Worm (Caenorhabditis elegans) whole organism, L4 larva: ENCODE data around the gene C54D10.4.

ENCODE experiments used
- F49E8.2 ChIP-seq: sonication (generic microtip); optimal IDR thresholded peaks from 2 replicates; lab custom pipeline; 2016; ENCODE audit warnings: missing compliant biosample characterization, mild to moderate bottlenecking, missing genetic modification characterization, borderline replicate concordance
- R02D3.7 ChIP-seq: fragments of 150-350 bp; sonication (generic microtip); optimal IDR thresholded peaks from 3 replicates; lab custom pipeline; 2014; ENCODE audit warnings: missing biosample characterization, missing genetic modification characterization
- T26A8.4 ChIP-seq: fragments of 200-800 bp; sonication (Bioruptor generic); IDR thresholded peaks from 2 replicates; pipeline ENCODE4 v1.3.6; 2022; ENCODE audit warnings: missing genetic modification characterization, missing compliant biosample characterization
- Y48G9A.11 ChIP-seq: fragments of 200-800 bp; sonication (Bioruptor generic); IDR thresholded peaks from 2 replicates; pipeline ENCODE4 v1.3.6; 2022; ENCODE audit warnings: missing genetic modification reagents, missing genetic modification characterization, missing compliant biosample characterization
- Y75B8A.6 ChIP-seq: fragments of 200-800 bp; sonication (Bioruptor generic); IDR thresholded peaks from 2 replicates; pipeline ENCODE4 v1.3.6; 2022; ENCODE audit warnings: missing genetic modification reagents, missing genetic modification characterization, missing compliant biosample characterization
- ZK337.2 ChIP-seq: fragments of 200-800 bp; sonication (Bioruptor generic); IDR thresholded peaks from 2 replicates; pipeline ENCODE4 v1.3.6; 2022; ENCODE audit warnings: missing genetic modification reagents, missing genetic modification characterization, missing compliant biosample characterization
- aha-1 ChIP-seq: fragments of 150-350 bp; peaks from one replicate; lab custom pipeline; 2014; ENCODE audit warnings: missing biosample characterization, missing genetic modification characterization
- aly-2 ChIP-seq: sonication (generic microtip); optimal IDR thresholded peaks from 2 replicates; lab custom pipeline; 2018; ENCODE audit warnings: missing biosample characterization, missing genetic modification characterization
- attf-4 ChIP-seq: sonication (generic microtip); optimal IDR thresholded peaks from 3 replicates; lab custom pipeline; 2017; ENCODE audit warnings: missing biosample characterization, missing genetic modification characterization
- ctbp-1 ChIP-seq: fragments of 200-800 bp; sonication (Bioruptor generic); IDR thresholded peaks from 2 replicates; pipeline ENCODE4 v1.3.6; 2022; ENCODE audit warnings: missing genetic modification reagents, missing genetic modification characterization, missing compliant biosample characterization
- daf-8 ChIP-seq: fragments of 200-800 bp; sonication (Bioruptor generic); IDR thresholded peaks from 2 replicates; pipeline ENCODE4 v1.3.6; 2022; ENCODE audit warnings: missing genetic modification characterization, missing compliant biosample characterization
- dmd-9 ChIP-seq: fragments of 200-800 bp; sonication (Bioruptor generic); IDR thresholded peaks from 2 replicates; pipeline ENCODE4 v1.3.6; 2022; ENCODE audit warnings: missing genetic modification reagents, missing genetic modification characterization, missing compliant biosample characterization
- dpl-1 ChIP-seq: fragments of 150-350 bp; optimal IDR thresholded peaks from 2 replicates; lab custom pipeline; 2014; ENCODE audit warnings: missing biosample characterization, missing genetic modification reagents, missing genetic modification characterization
- duxl-1 ChIP-seq: sonication (generic microtip); optimal IDR thresholded peaks from 2 replicates; lab custom pipeline; 2016; ENCODE audit warnings: mild to moderate bottlenecking, missing genetic modification characterization, moderate library complexity, missing compliant biosample characterization; ENCODE audit not compliant: poor library complexity
- hif-1 ChIP-seq, 2 experiments: sonication (generic microtip); optimal IDR thresholded peaks; 2 replicates each; lab custom pipeline; 2016 to 2017; ENCODE audit warnings: missing compliant biosample characterization in 2 of 2, missing genetic modification characterization in 2 of 2, missing genetic modification reagents in 2 of 2, missing genotype in 2 of 2, mild to moderate bottlenecking in 1 of 2
- hmg-1.1 ChIP-seq: fragments of 200-800 bp; sonication (Bioruptor generic); IDR thresholded peaks from 2 replicates; pipeline ENCODE4 v1.3.6; 2022; ENCODE audit warnings: missing genetic modification reagents, missing genetic modification characterization, missing compliant biosample characterization
- lin-1 ChIP-seq: fragments of 200-800 bp; sonication (Bioruptor generic); IDR thresholded peaks from 2 replicates; pipeline ENCODE4 v1.3.6; 2022; ENCODE audit warnings: missing genetic modification reagents, missing genetic modification characterization, missing compliant biosample characterization
- lir-3 ChIP-seq: sonication (generic microtip); optimal IDR thresholded peaks from 2 replicates; lab custom pipeline; 2016; ENCODE audit warnings: mild to moderate bottlenecking, missing genetic modification characterization, missing compliant biosample characterization
- lsy-2 ChIP-seq, 2 experiments: fragments of 150-350 bp in 1 of 2; sonication (generic microtip) in 1 of 2; optimal IDR thresholded peaks; 2 replicates each; lab custom pipeline; 2014 to 2017; ENCODE audit warnings: missing biosample characterization in 2 of 2, missing genetic modification characterization in 2 of 2
- madf-5 ChIP-seq, 2 experiments: fragments of 200-800 bp; sonication (Bioruptor generic); IDR thresholded peaks; 2 replicates each; pipeline ENCODE4 v1.3.6; 2022; ENCODE audit warnings: missing compliant biosample characterization in 2 of 2, missing genetic modification characterization in 2 of 2
- madf-9 ChIP-seq: fragments of 200-800 bp; sonication (Bioruptor generic); conservative IDR thresholded peaks from 2 replicates; pipeline ENCODE4 v1.3.6; 2022; ENCODE audit warnings: missing genetic modification reagents, missing genetic modification characterization, missing compliant biosample characterization
- mep-1 ChIP-seq: fragments of 150-350 bp; sonication (generic microtip); optimal IDR thresholded peaks from 3 replicates; lab custom pipeline; 2014; ENCODE audit warnings: missing biosample characterization, missing genetic modification characterization
- mxl-2 ChIP-seq: fragments of 200-800 bp; sonication (Bioruptor generic); conservative IDR thresholded peaks from 2 replicates; pipeline ENCODE4 v1.3.6; 2022; ENCODE audit warnings: missing genetic modification reagents, missing genetic modification characterization, missing compliant biosample characterization
- nhr-10 ChIP-seq: fragments of 150-350 bp; optimal IDR thresholded peaks from 2 replicates; lab custom pipeline; 2014; ENCODE audit warnings: missing biosample characterization, missing genetic modification characterization
- nhr-111 ChIP-seq: fragments of 200-800 bp; sonication (Bioruptor generic); optimal IDR thresholded peaks from 2 replicates; lab custom pipeline; 2018; ENCODE audit warnings: mild to moderate bottlenecking, missing genetic modification characterization, missing compliant biosample characterization
- nhr-237 ChIP-seq: sonication (generic microtip); optimal IDR thresholded peaks from 2 replicates; lab custom pipeline; 2017; ENCODE audit warnings: missing biosample characterization, missing genetic modification characterization
- nhr-6 ChIP-seq: fragments of 150-350 bp; optimal IDR thresholded peaks from 2 replicates; lab custom pipeline; 2014; ENCODE audit warnings: missing biosample characterization, missing genetic modification characterization
- nhr-77 ChIP-seq: fragments of 150-350 bp; optimal IDR thresholded peaks from 2 replicates; lab custom pipeline; 2014; ENCODE audit warnings: missing biosample characterization, missing genetic modification characterization
- saeg-2 ChIP-seq: fragments of 200-800 bp; sonication (Bioruptor generic); IDR thresholded peaks from 2 replicates; pipeline ENCODE4 v1.3.6; 2022; ENCODE audit warnings: missing genetic modification reagents, missing genetic modification characterization, missing compliant biosample characterization
- sdz-12 ChIP-seq: fragments of 200-800 bp; sonication (Bioruptor generic); optimal IDR thresholded peaks from 2 replicates; lab custom pipeline; 2018; ENCODE audit warnings: mild to moderate bottlenecking, missing genetic modification characterization, missing compliant biosample characterization
- spr-1 ChIP-seq: sonication (generic microtip); optimal IDR thresholded peaks from 2 replicates; lab custom pipeline; 2016; ENCODE audit warnings: mild to moderate bottlenecking, missing genetic modification characterization, missing compliant biosample characterization
- unc-62 ChIP-seq, 3 experiments: fragments of 150-350 bp in 1 of 3; sonication (generic microtip); optimal IDR thresholded peaks in 2 of 3; peaks in 1 of 3; 1 replicate in 1 of 3; 2 replicates in 2 of 3; lab custom pipeline; 2014 to 2017; ENCODE audit warnings: missing biosample characterization in 3 of 3, missing genetic modification characterization in 3 of 3, missing genetic modification reagents in 3 of 3, missing genotype in 1 of 3
- zip-2 ChIP-seq: fragments of 150-350 bp; optimal IDR thresholded peaks from 2 replicates; lab custom pipeline; 2014; ENCODE audit warnings: missing biosample characterization, missing genetic modification characterization
- ztf-11 ChIP-seq: fragments of 150-350 bp; optimal IDR thresholded peaks from 2 replicates; lab custom pipeline; 2014; ENCODE audit warnings: missing biosample characterization, missing genetic modification characterization

C54D10.4 gene

DNA sequence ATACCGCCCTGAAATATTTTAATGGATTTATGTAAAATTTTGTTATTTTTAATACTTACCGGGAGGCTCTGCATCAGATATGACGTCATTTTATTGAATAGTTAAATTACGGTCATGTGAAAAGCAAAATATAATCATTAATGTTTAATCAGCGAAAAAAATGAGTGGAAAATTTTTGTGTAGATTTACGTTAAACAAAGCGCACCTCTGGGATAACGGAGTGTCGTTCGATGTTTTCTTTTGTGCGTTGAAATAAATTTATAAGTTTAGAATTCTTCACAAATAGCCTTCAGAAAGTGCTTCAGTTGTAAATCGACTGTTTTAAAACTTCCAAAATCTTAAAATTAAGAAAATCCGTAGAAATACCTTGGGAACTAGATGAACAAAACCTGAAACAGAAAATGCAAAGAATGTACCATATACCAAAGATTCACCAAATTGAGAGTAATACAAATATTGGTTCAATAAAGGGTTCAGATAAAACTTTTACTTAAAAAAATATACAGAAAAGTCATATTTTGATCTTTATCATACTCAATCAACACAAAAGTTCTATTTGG, 20.0 kb downstream of the C54D10.4 start, which contains the start of the genes K01D12.20 and miga-1 (continued):
- TF ChIP-seq R02D3.7: peak; percentile 78
- TF ChIP-seq dmd-9 (GFP tag; lab: Robert Waterston, UW): no peak
- TF ChIP-seq nhr-237 (tag; lab: Kevin White, UChicago): no peak
- TF ChIP-seq nhr-77 (tag; lab: Kevin White, UChicago): no peak
- no peak for TF ChIP-seq aly-2 (tag; lab: Kevin White, UChicago)
- TF ChIP-seq nhr-10 (tag; lab: Kevin White, UChicago): no peak
- TF ChIP-seq aha-1 (tag; lab: Kevin White, UChicago): peak; percentile 69
- TF ChIP-seq dpl-1: no peak
- no peak for TF ChIP-seq madf-5 (GFP tag; IDR thresholded peaks at IDR 0.05; lab: Robert Waterston, UW)
- no peak for TF ChIP-seq mxl-2 (GFP tag; lab: Robert Waterston, UW)
- TF ChIP-seq hmg-1.1 (GFP tag; lab: Robert Waterston, UW): no peak

DNA sequence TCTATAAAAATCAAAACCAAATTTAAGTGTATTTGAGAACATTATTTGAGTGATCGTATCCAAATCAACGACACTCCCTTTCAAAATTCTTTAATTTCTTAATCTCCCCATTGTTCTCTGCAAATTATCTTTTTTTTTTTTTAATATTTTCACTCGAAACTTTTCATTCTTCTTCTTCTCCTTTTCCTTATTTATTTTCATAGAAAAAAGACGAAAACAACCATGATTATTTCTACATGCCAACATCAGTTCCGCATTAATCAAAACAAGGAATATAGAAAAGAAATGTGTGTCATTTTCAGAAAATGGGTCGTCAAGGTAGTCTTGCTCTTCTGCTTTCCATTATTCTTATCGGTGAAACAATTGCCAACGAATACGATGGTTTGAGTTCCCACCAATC, 23.2 kb downstream of the C54D10.4 start, which contains the start of gene K01D12.5:
Gene K01D12.5 (plus strand): TSS at position 301 of the 400 bp plus-strand sequence.
- TF ChIP-seq T26A8.4 (GFP tag; lab: Robert Waterston, UW): no peak
- no peak for TF ChIP-seq nhr-6 (tag; lab: Kevin White, UChicago)
- no peak for TF ChIP-seq madf-9 (GFP tag; lab: Robert Waterston, UW)
- TF ChIP-seq ctbp-1 (GFP tag; lab: Robert Waterston, UW): no peak
- TF ChIP-seq ztf-11 (tag; lab: Kevin White, UChicago): no peak
- no peak for TF ChIP-seq sdz-12 (GFP tag; lab: Kevin White, UChicago)
- TF ChIP-seq daf-8 (GFP tag; lab: Robert Waterston, UW): no peak

DNA sequence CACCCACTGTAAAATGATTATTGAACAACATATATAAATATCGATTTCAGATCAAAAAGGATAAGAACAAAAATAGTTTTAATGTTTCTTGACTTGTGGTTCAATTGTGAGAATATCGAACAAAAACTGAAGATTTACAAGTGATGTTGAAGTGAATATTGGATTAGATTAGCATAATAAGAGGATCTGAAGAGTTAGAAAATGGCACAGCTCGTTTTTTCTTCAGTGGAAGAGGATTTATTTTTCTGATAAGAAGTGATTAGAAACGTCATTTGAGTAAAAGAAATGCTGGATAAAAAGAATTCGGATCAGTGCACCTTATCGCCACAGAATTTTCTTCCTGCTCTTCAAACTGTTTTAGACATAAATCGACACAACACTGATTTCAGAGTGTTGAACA, 25.0 kb downstream of the C54D10.4 start, which contains the start of gene twk-14:
Gene twk-14 (minus strand): TSS at position 8 of the 400 bp plus-strand sequence.
- TF ChIP-seq spr-1 (tag; lab: Kevin White, UChicago) (no peak), unc-62 (GFP tag; optimal IDR thresholded peaks at IDR 0.05 in 1 of 2; lab: Kevin White, UChicago) (peak in 1 of 2 experiments; percentile 25), unc-62 (tag; optimal IDR thresholded peaks at IDR 0.05; lab: Kevin White, UChicago) (no peak), T26A8.4 (GFP tag; lab: Robert Waterston, UW) (no peak)

DNA sequence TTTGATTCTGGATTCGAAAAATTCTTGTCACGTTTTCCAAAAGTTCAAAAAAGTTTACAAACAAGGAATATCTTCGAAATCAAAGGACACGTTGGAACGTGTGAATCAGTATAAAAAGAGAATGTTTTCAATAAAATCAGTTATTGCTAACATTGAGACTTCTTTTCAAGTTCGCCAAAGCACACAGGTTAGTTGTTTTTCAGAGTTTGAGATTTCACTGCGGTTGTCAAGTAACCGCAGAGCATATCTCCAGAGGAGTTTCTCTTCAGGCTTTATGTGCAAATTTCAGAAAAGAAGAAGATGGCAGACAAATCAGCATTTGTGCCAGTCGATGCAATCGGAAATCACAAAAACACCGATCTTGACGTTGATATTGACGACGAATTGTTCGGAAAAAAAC, 34.6 kb downstream of the C54D10.4 start, which contains the start of gene K01D12.15:
Gene K01D12.15 (plus strand): TSS at position 301 of the 400 bp plus-strand sequence.
- TF ChIP-seq duxl-1 (tag; lab: Kevin White, UChicago): no peak
- no peak for TF ChIP-seq Y48G9A.11
- no peak for TF ChIP-seq mep-1
- no peak for TF ChIP-seq F49E8.2 (tag; lab: Kevin White, UChicago)
- no peak for TF ChIP-seq lir-3 (tag; lab: Kevin White, UChicago)
- TF ChIP-seq zip-2 (tag; lab: Kevin White, UChicago): no peak
- TF ChIP-seq unc-62 (GFP tag; optimal IDR thresholded peaks at IDR 0.05 in 1 of 2; lab: Kevin White, UChicago): no peak
- TF ChIP-seq unc-62 (tag; optimal IDR thresholded peaks at IDR 0.05; lab: Kevin White, UChicago): no peak
- no peak for TF ChIP-seq ZK337.2 (GFP tag; lab: Robert Waterston, UW)
- no peak for TF ChIP-seq nhr-111 (GFP tag; lab: Kevin White, UChicago)
- no peak for TF ChIP-seq hmg-1.1 (GFP tag; lab: Robert Waterston, UW)
- no peak for TF ChIP-seq lin-1 (GFP tag; lab: Robert Waterston, UW)
- TF ChIP-seq lsy-2 (tag; optimal IDR thresholded peaks at IDR 0.05; lab: Kevin White, UChicago): no peak
- no peak for TF ChIP-seq Y75B8A.6 (GFP tag; lab: Robert Waterston, UW)
- TF ChIP-seq attf-4 (tag; lab: Kevin White, UChicago): no peak
- no peak for TF ChIP-seq saeg-2 (GFP tag; lab: Robert Waterston, UW)
- TF ChIP-seq daf-8 (GFP tag; lab: Robert Waterston, UW): no peak
- TF ChIP-seq hif-1 (tag; optimal IDR thresholded peaks at IDR 0.05; lab: Kevin White, UChicago): no peak
